Fruit fly (Drosophila melanogaster): ENCODE results near the gene CG7484.

DNA sequence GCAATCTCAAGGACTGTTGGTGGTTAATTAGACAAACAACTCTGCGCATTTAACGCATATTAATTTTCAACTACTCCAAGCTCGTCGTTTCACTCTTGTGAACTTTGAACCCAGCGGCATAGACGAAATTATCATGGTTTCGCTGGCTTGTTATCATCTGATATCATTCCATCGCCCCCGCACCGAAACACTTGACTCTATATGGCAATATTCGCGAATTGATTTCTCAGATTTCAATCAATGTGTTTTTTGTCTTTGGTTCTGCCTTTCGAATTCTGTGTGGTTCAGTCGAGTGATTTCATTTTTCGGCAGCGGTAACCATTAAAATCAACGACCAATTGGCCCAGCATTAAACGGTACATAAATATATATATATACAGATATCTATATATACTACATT lies 16.9 kb downstream of the CG7484 start, which contains the start of gene CG34251:
- TF ChIP-seq h (optimal IDR thresholded peaks at IDR 0.05) (no peak), psq (optimal IDR thresholded peaks at IDR 0.05) (no peak)

Measured in Kc167 (cell line).